Worm (Caenorhabditis elegans) whole organism, early embryonic: Measurements from ENCODE around the gene W09G12.6.

Source experiments
- ama-1 ChIP-seq: fragments of 150-350 bp; optimal IDR thresholded peaks from 2 replicates; lab custom pipeline; 2014
- flt-1 ChIP-seq: fragments of 200-800 bp; sonication (Bioruptor generic); IDR thresholded peaks from 2 replicates; pipeline ENCODE4 v1.3.6; 2022; ENCODE audit warnings: missing genetic modification characterization, missing compliant biosample characterization
- hmbx-1 ChIP-seq: sonication (generic microtip); optimal IDR thresholded peaks from 2 replicates; lab custom pipeline; 2016; ENCODE audit warnings: mild to moderate bottlenecking, missing genetic modification characterization, missing compliant biosample characterization
- hmg-4 ChIP-seq: fragments of 200-800 bp; sonication (Bioruptor generic); optimal IDR thresholded peaks from 2 replicates; lab custom pipeline; 2018; ENCODE audit warnings: mild to moderate bottlenecking, missing genetic modification characterization, missing compliant biosample characterization
- sea-1 ChIP-seq: fragments of 200-800 bp; sonication (Bioruptor generic); conservative IDR thresholded peaks from 2 replicates; pipeline ENCODE4 v1.3.6; 2022; ENCODE audit warnings: missing genetic modification characterization, missing compliant biosample characterization

ce11 chrIV:1266138-1266537 lies 34.4 kb downstream of the W09G12.6 start:
- TF ChIP-seq flt-1 (GFP tag; lab: Robert Waterston, UW) (no peak), hmg-4 (no peak), sea-1 (no peak), hmbx-1 (tag; lab: Kevin White, UChicago) (no peak), ama-1 (lab: Kevin White, UChicago) (no peak)
